Worm (Caenorhabditis elegans): ENCODE data around the gene abts-4.

DNA sequence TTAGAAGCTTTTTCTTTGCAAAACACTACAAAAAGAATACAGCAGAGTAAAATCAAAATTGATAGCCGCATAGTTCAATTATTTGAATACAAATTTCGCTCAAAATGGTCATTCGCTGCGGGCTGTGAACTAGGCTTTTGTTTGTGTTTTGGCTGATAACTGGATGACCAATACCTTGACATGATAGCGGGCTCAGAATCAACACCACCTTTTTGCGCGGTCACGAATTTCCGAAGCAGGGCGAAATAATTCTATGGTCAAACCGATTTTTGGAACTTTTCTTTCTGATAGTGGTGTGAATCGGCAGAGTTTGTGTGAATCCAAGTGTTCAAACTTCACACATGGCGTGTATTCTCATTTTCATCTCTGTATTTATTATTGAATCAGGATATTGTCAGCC lies 63.3 kb downstream of the abts-4 start, which contains the start of the genes F38B6.7 and F38B6.2:
- TF ChIP-seq him-1 (tag; optimal IDR thresholded peaks at IDR 0.05), result no peak
- no peak for TF ChIP-seq W03F9.2 (tag; optimal IDR thresholded peaks at IDR 0.05)

Measured in whole organism, L4/young adult.